Fruit fly (Drosophila melanogaster) whole organism, embryonic: ENCODE data around the gene Sec20.

Experiments used
- CG10979 ChIP-seq: fragments of 200-800 bp; sonication (Bioruptor generic); optimal IDR thresholded peaks from 2 replicates; lab custom pipeline; 2018; ENCODE audit warnings: missing biosample characterization, mild to moderate bottlenecking, missing genetic modification characterization, moderate library complexity
- CG11398 ChIP-seq: fragments of 200-800 bp; sonication (Bioruptor generic); optimal IDR thresholded peaks from 2 replicates; lab custom pipeline; 2016; ENCODE audit warnings: missing biosample characterization, missing genetic modification characterization
- CG13287 ChIP-seq: fragments of 200-800 bp; sonication (Bioruptor generic); IDR thresholded peaks from 2 replicates; pipeline ENCODE4 v1.3.6; 2022; ENCODE audit warnings: missing biosample characterization, missing genetic modification characterization; ENCODE audit not compliant: partially characterized antibody
- CG16863 ChIP-seq: fragments of 200-800 bp; sonication (Bioruptor generic); optimal IDR thresholded peaks from 3 replicates; lab custom pipeline; 2016; ENCODE audit warnings: missing biosample characterization, missing genetic modification characterization
- CG18262 ChIP-seq: fragments of 200-800 bp; optimal IDR thresholded peaks from 3 replicates; lab custom pipeline; 2019; ENCODE audit warnings: missing biosample characterization, mild to moderate bottlenecking, missing genetic modification characterization, moderate library complexity
- CG2678 ChIP-seq: fragments of 200-800 bp; sonication (Bioruptor generic); optimal IDR thresholded peaks from 3 replicates; lab custom pipeline; 2019; ENCODE audit warnings: missing biosample characterization, mild to moderate bottlenecking, missing genetic modification characterization, moderate library complexity
- CG2712 ChIP-seq: fragments of 200-800 bp; optimal IDR thresholded peaks from 3 replicates; lab custom pipeline; 2019; ENCODE audit warnings: missing biosample characterization, mild to moderate bottlenecking, missing genetic modification characterization, moderate library complexity
- CG31388 ChIP-seq: fragments of 200-800 bp; sonication (Bioruptor generic); optimal IDR thresholded peaks from 2 replicates; lab custom pipeline; 2016; ENCODE audit warnings: missing biosample characterization, missing genetic modification characterization
- CG3726 ChIP-seq: fragments of 200-800 bp; sonication (Bioruptor generic); IDR thresholded peaks from 3 replicates; pipeline ENCODE4, ENCODE4 v1.3.6; 2022; ENCODE audit warnings: missing biosample characterization, missing genetic modification characterization
- CG4282 ChIP-seq: fragments of 200-800 bp; sonication (Bioruptor generic); optimal IDR thresholded peaks from 2 replicates; lab custom pipeline; 2016; ENCODE audit warnings: missing biosample characterization, missing genetic modification characterization
- CG43689 ChIP-seq: fragments of 200-800 bp; sonication (Bioruptor generic); IDR thresholded peaks from 2 replicates; pipeline ENCODE4 v1.3.6; 2022; ENCODE audit warnings: missing biosample characterization, missing genetic modification characterization
- CG4854 ChIP-seq: fragments of 200-800 bp; sonication (Bioruptor generic); optimal IDR thresholded peaks from 2 replicates; lab custom pipeline; 2016; ENCODE audit warnings: missing biosample characterization, missing genetic modification characterization, inconsistent platforms
- CG6689 ChIP-seq: fragments of 200-800 bp; sonication (Bioruptor generic); IDR thresholded peaks from 2 replicates; pipeline ENCODE4 v1.3.6; 2022; ENCODE audit warnings: missing biosample characterization, missing genetic modification characterization
- Chrac-16 ChIP-seq: fragments of 200-800 bp; sonication (Bioruptor generic); optimal IDR thresholded peaks from 3 replicates; lab custom pipeline; 2016; ENCODE audit warnings: missing biosample characterization, missing genetic modification characterization
- Ets97D ChIP-seq: fragments of 200-800 bp; sonication (Bioruptor generic); optimal IDR thresholded peaks from 3 replicates; lab custom pipeline; 2016; ENCODE audit warnings: missing biosample characterization, missing genetic modification characterization
- Gug ChIP-seq: fragments of 200-800 bp; sonication (Bioruptor generic); IDR thresholded peaks from 4 replicates; pipeline ENCODE4 v1.3.6; 2022; ENCODE audit warnings: missing biosample characterization, missing genetic modification characterization
- HLH4C ChIP-seq: fragments of 200-800 bp; sonication (Bioruptor generic); IDR thresholded peaks from 3 replicates; pipeline ENCODE4 v1.3.6; 2022; ENCODE audit warnings: missing biosample characterization, missing genetic modification characterization; ENCODE audit not compliant: partially characterized antibody
- Hey ChIP-seq: fragments of 200-800 bp; sonication (Bioruptor generic); optimal IDR thresholded peaks from 3 replicates; lab custom pipeline; 2018; ENCODE audit warnings: missing biosample characterization, mild to moderate bottlenecking, missing genetic modification characterization
- Hr51 ChIP-seq, 2 experiments: fragments of 200-800 bp; sonication (Bioruptor generic); optimal IDR thresholded peaks; 2 replicates in 1 of 2; 3 replicates in 1 of 2; lab custom pipeline; 2016 to 2018; ENCODE audit warnings: missing biosample characterization in 2 of 2, missing genetic modification characterization in 2 of 2, mild to moderate bottlenecking in 1 of 2, moderate library complexity in 1 of 2
- Lpt ChIP-seq: fragments of >200 bp; optimal IDR thresholded peaks from 2 replicates; lab custom pipeline; 2018; ENCODE audit warnings: missing biosample characterization, missing genetic modification characterization
- MTF-1 ChIP-seq: fragments of 200-800 bp; sonication (Bioruptor generic); optimal IDR thresholded peaks from 2 replicates; lab custom pipeline; 2018; ENCODE audit warnings: missing biosample characterization, mild to moderate bottlenecking, missing genetic modification characterization, borderline replicate concordance
- Myb ChIP-seq: fragments of 200-800 bp; sonication (Bioruptor generic); optimal IDR thresholded peaks from 2 replicates; lab custom pipeline; 2016; ENCODE audit warnings: missing biosample characterization, missing genetic modification characterization
- NC2β ChIP-seq: fragments of 200-800 bp; sonication (Bioruptor generic); optimal IDR thresholded peaks from 2 replicates; lab custom pipeline; 2016; ENCODE audit warnings: missing biosample characterization, missing genetic modification characterization
- Oaz ChIP-seq: fragments of 200-800 bp; sonication (Bioruptor generic); IDR thresholded peaks from 2 replicates; pipeline ENCODE4 v1.3.6; 2022; ENCODE audit warnings: missing biosample characterization, missing genetic modification characterization
- Rx ChIP-seq: fragments of 200-800 bp; sonication (Bioruptor generic); IDR thresholded peaks from 2 replicates; pipeline ENCODE4 v1.3.6; 2022; ENCODE audit warnings: missing biosample characterization, missing genetic modification characterization
- Scr ChIP-seq: fragments of 200-800 bp; sonication (Bioruptor generic); IDR thresholded peaks from 2 replicates; pipeline ENCODE4 v1.3.6; 2022; ENCODE audit warnings: missing biosample characterization, missing genetic modification characterization; ENCODE audit not compliant: partially characterized antibody
- Side ChIP-seq: fragments of 200-800 bp; sonication (Bioruptor generic); optimal IDR thresholded peaks from 2 replicates; lab custom pipeline; 2016; ENCODE audit warnings: missing biosample characterization, missing genetic modification characterization
- Trl ChIP-seq, 3 experiments: fragments of >200 bp in 2 of 3; fragments of 200-800 bp in 1 of 3; sonication (Bioruptor generic) in 1 of 3; optimal IDR thresholded peaks; 2 replicates in 1 of 3; 3 replicates in 2 of 3; lab custom pipeline; 2016 to 2017; ENCODE audit warnings: missing biosample characterization in 1 of 3, missing genetic modification characterization in 1 of 3
- Vsx1 ChIP-seq: fragments of 200-800 bp; sonication (Bioruptor generic); optimal IDR thresholded peaks from 2 replicates; lab custom pipeline; 2017; ENCODE audit warnings: missing biosample characterization, mild to moderate bottlenecking, missing genetic modification characterization, missing genetic modification reagents
- ab ChIP-seq: fragments of 200-800 bp; sonication (Bioruptor generic); optimal IDR thresholded peaks from 2 replicates; lab custom pipeline; 2016; ENCODE audit warnings: missing biosample characterization, missing genetic modification characterization
- al ChIP-seq: fragments of 200-800 bp; sonication (Bioruptor generic); IDR thresholded peaks from 2 replicates; pipeline ENCODE4 v1.3.6; 2022; ENCODE audit warnings: missing biosample characterization, missing genetic modification characterization
- aop ChIP-seq: fragments of 200-800 bp; sonication (Bioruptor generic); IDR thresholded peaks from 2 replicates; pipeline ENCODE4 v1.3.6; 2022; ENCODE audit warnings: missing biosample characterization, missing genetic modification characterization
- bigmax ChIP-seq: fragments of 200-800 bp; sonication (Bioruptor generic); optimal IDR thresholded peaks from 2 replicates; lab custom pipeline; 2018; ENCODE audit warnings: missing biosample characterization, mild to moderate bottlenecking, missing genetic modification characterization
- bowl ChIP-seq: fragments of 200-800 bp; sonication (Bioruptor generic); IDR thresholded peaks from 2 replicates; pipeline ENCODE4 v1.3.6; 2022; ENCODE audit warnings: missing biosample characterization, missing genetic modification characterization
- disco-r ChIP-seq: fragments of 200-800 bp; sonication (Bioruptor generic); optimal IDR thresholded peaks from 2 replicates; lab custom pipeline; 2016; ENCODE audit warnings: missing biosample characterization, missing genetic modification characterization
- emc ChIP-seq: fragments of 200-800 bp; sonication (Bioruptor generic); optimal IDR thresholded peaks from 2 replicates; lab custom pipeline; 2016; ENCODE audit warnings: missing biosample characterization, missing genetic modification characterization
- eve ChIP-seq, 2 experiments: fragments of >200 bp; optimal IDR thresholded peaks; 2 replicates each; lab custom pipeline; 2017; ENCODE audit warnings: missing biosample characterization in 2 of 2, missing genetic modification characterization in 2 of 2
- eyg ChIP-seq: fragments of 200-800 bp; sonication (Bioruptor generic); optimal IDR thresholded peaks from 3 replicates; lab custom pipeline; 2016; ENCODE audit warnings: missing biosample characterization, missing genetic modification characterization
- h ChIP-seq: fragments of >200 bp; optimal IDR thresholded peaks from 2 replicates; lab custom pipeline; 2017
- insv ChIP-seq, 2 experiments: fragments of 200-800 bp; sonication (Bioruptor generic); optimal IDR thresholded peaks; 3 replicates each; lab custom pipeline; 2016 to 2018; ENCODE audit warnings: missing biosample characterization in 2 of 2, missing genetic modification characterization in 2 of 2
- ken ChIP-seq: fragments of 200-800 bp; sonication (Bioruptor generic); IDR thresholded peaks from 3 replicates; pipeline ENCODE4 v1.3.6; 2022; ENCODE audit warnings: missing biosample characterization, missing genetic modification characterization
- org-1 ChIP-seq: fragments of 200-800 bp; sonication (Bioruptor generic); optimal IDR thresholded peaks from 2 replicates; lab custom pipeline; 2017; ENCODE audit warnings: missing biosample characterization, missing genetic modification characterization
- pnt ChIP-seq: fragments of 200-800 bp; sonication (Bioruptor generic); optimal IDR thresholded peaks from 3 replicates; lab custom pipeline; 2016; ENCODE audit warnings: missing biosample characterization, missing genetic modification characterization
- salm ChIP-seq: fragments of 200-800 bp; sonication (Bioruptor generic); optimal IDR thresholded peaks from 2 replicates; lab custom pipeline; 2018; ENCODE audit warnings: missing biosample characterization, mild to moderate bottlenecking, missing genetic modification characterization
- sc ChIP-seq, 3 experiments: fragments of >200 bp in 2 of 3; fragments of 200-800 bp in 1 of 3; sonication (Bioruptor generic) in 1 of 3; optimal IDR thresholded peaks; 2 replicates in 2 of 3; 3 replicates in 1 of 3; lab custom pipeline; 2017; ENCODE audit warnings: mild to moderate bottlenecking in 1 of 3, missing biosample characterization in 1 of 3, missing genetic modification characterization in 1 of 3, missing genetic modification reagents in 1 of 3
- sens-2 ChIP-seq: fragments of 200-800 bp; sonication (Bioruptor generic); IDR thresholded peaks from 2 replicates; pipeline ENCODE4 v1.3.6; 2022; ENCODE audit warnings: missing biosample characterization, missing genetic modification characterization
- sug ChIP-seq: fragments of 200-800 bp; optimal IDR thresholded peaks from 2 replicates; lab custom pipeline; 2019; ENCODE audit warnings: missing biosample characterization, mild to moderate bottlenecking, missing genetic modification characterization, moderate library complexity
- tap ChIP-seq: fragments of 200-800 bp; optimal IDR thresholded peaks from 3 replicates; lab custom pipeline; 2019; ENCODE audit warnings: missing biosample characterization, mild to moderate bottlenecking, missing genetic modification characterization, moderate library complexity
- trh ChIP-seq: fragments of 200-800 bp; sonication (Bioruptor generic); optimal IDR thresholded peaks from 2 replicates; lab custom pipeline; 2016; ENCODE audit warnings: missing biosample characterization, missing genetic modification characterization
- tx ChIP-seq: fragments of 200-800 bp; sonication (Bioruptor generic); optimal IDR thresholded peaks from 2 replicates; lab custom pipeline; 2016; ENCODE audit warnings: missing biosample characterization, missing genetic modification characterization
- vnd ChIP-seq: fragments of 200-800 bp; sonication (Bioruptor generic); IDR thresholded peaks from 3 replicates; pipeline ENCODE4 v1.3.6; 2022; ENCODE audit warnings: missing biosample characterization, missing genetic modification characterization; ENCODE audit not compliant: partially characterized antibody

Sec20 gene

dm6 chr3R:5791497-5791896 is 32.8 kb downstream of the Sec20 start, which contains the start of gene Hpf1 (continued):
- TF ChIP-seq CG11398 (GFP tag; lab: Kevin White, UChicago) (peak; percentile 98), Chrac-16 (peak; percentile 99), sug (tag; lab: Kevin White, UChicago) (peak; percentile 97), CG2712 (peak; percentile 98), emc (GFP tag; lab: Kevin White, UChicago) (peak; percentile 97), bowl (peak; percentile 92), salm (tag; lab: Kevin White, UChicago) (peak; percentile 97), CG4854 (peak; percentile 96), Ets97D (GFP tag; lab: Kevin White, UChicago) (peak; percentile 94), Gug (peak; percentile 98), ken (GFP tag; lab: Robert Waterston, UW) (peak; percentile 97), CG6689 (GFP tag; lab: Robert Waterston, UW) (peak; percentile 98), CG2678 (tag; lab: Kevin White, UChicago) (peak; percentile 99), CG10979 (tag; lab: Kevin White, UChicago) (peak; percentile 98), insv (GFP tag; optimal IDR thresholded peaks at IDR 0.05; lab: Kevin White, UChicago) (peak; percentile 58 to 81), sens-2 (GFP tag; lab: Robert Waterston, UW) (peak; percentile 86), vnd (GFP tag; lab: Robert Waterston, UW) (no peak), disco-r (GFP tag; lab: Kevin White, UChicago) (peak; percentile 98), ab (GFP tag; lab: Kevin White, UChicago) (peak; percentile 96), tx (GFP tag; lab: Kevin White, UChicago) (peak; percentile 98), org-1 (peak; percentile 97), Lpt (GFP tag; lab: Kevin White, UChicago) (no peak), trh (peak; percentile 96), bigmax (peak; percentile 73), eyg (peak; percentile 98), CG3726 (peak; percentile 96), sc (optimal IDR thresholded peaks at IDR 0.05; lab: Kevin White, UChicago) (no peak), sc (GFP tag; optimal IDR thresholded peaks at IDR 0.05; lab: Kevin White, UChicago) (peak; percentile 93), h (lab: Kevin White, UChicago) (no peak), Hr51 (GFP tag; optimal IDR thresholded peaks at IDR 0.05; lab: Kevin White, UChicago) (peak; percentile 98), HLH4C (GFP tag; lab: Robert Waterston, UW) (no peak), tap (tag; lab: Kevin White, UChicago) (peak; percentile 97), Rx (peak; percentile 95), CG13287 (peak; percentile 42; the same call in 1 of the 2 replicates), CG4282 (GFP tag; lab: Kevin White, UChicago) (peak; percentile 97), CG31388 (GFP tag; lab: Kevin White, UChicago) (peak; percentile 95), Myb (GFP tag; lab: Kevin White, UChicago) (peak; percentile 92), MTF-1 (GFP tag; lab: Kevin White, UChicago) (peak; percentile 90), Trl (optimal IDR thresholded peaks at IDR 0.05; lab: Kevin White, UChicago) (no peak), Trl (GFP tag; optimal IDR thresholded peaks at IDR 0.05; lab: Kevin White, UChicago) (peak; percentile 99), CG18262 (tag; lab: Kevin White, UChicago) (peak; percentile 98), Scr (peak; percentile 23; the same call in 1 of the 2 replicates), eve (GFP tag; optimal IDR thresholded peaks at IDR 0.05; lab: Kevin White, UChicago) (no peak), Vsx1 (GFP tag; lab: Kevin White, UChicago) (peak; percentile 94), al (GFP tag; lab: Robert Waterston, UW) (peak; percentile 98), CG16863 (peak; percentile 98), Oaz (GFP tag; lab: Robert Waterston, UW) (peak; percentile 96), NC2β (GFP tag; lab: Kevin White, UChicago) (peak; percentile 98), CG43689 (GFP tag; lab: Robert Waterston, UW) (peak; percentile 94), pnt (peak; percentile 98), Hey (tag; lab: Kevin White, UChicago) (peak; percentile 86), aop (GFP tag; lab: Robert Waterston, UW) (peak; percentile 91), Side (peak; percentile 98)
